Fruit fly (Drosophila melanogaster) whole organism, embryonic: Measurements from ENCODE around the gene ato.

Experiments used
- Atf6 ChIP-seq: fragments of 200-800 bp; sonication (Bioruptor generic); IDR thresholded peaks from 2 replicates; pipeline ENCODE4 v1.3.6; 2022; ENCODE audit warnings: missing biosample characterization, missing genetic modification characterization
- CG11247 ChIP-seq: fragments of 200-800 bp; sonication (Bioruptor generic); IDR thresholded peaks from 2 replicates; pipeline ENCODE4 v1.3.6; 2022; ENCODE audit warnings: missing biosample characterization, missing genetic modification characterization
- CG12104 ChIP-seq: fragments of 200-800 bp; sonication (Bioruptor generic); optimal IDR thresholded peaks from 3 replicates; lab custom pipeline; 2016; ENCODE audit warnings: missing biosample characterization, missing genetic modification characterization
- CG14050 ChIP-seq: fragments of 200-800 bp; sonication (Bioruptor generic); IDR thresholded peaks from 3 replicates; pipeline ENCODE4 v1.3.6; 2022; ENCODE audit warnings: missing biosample characterization, missing genetic modification characterization
- CG14710 ChIP-seq: fragments of 200-800 bp; sonication (Bioruptor generic); optimal IDR thresholded peaks from 3 replicates; lab custom pipeline; 2019; ENCODE audit warnings: missing biosample characterization, mild to moderate bottlenecking, missing genetic modification characterization, moderate library complexity
- CG15479 ChIP-seq: fragments of 200-800 bp; sonication (Bioruptor generic); optimal IDR thresholded peaks from 3 replicates; lab custom pipeline; 2019; ENCODE audit warnings: missing biosample characterization, mild to moderate bottlenecking, missing genetic modification characterization, moderate library complexity
- CG1647 ChIP-seq: fragments of 200-800 bp; sonication (Bioruptor generic); optimal IDR thresholded peaks from 3 replicates; lab custom pipeline; 2016; ENCODE audit warnings: missing biosample characterization, missing genetic modification characterization
- CG17802 ChIP-seq: fragments of 200-800 bp; sonication (Bioruptor generic); optimal IDR thresholded peaks from 2 replicates; lab custom pipeline; 2018; ENCODE audit warnings: missing biosample characterization, mild to moderate bottlenecking, missing genetic modification characterization, moderate library complexity
- CG17829 ChIP-seq: fragments of 200-800 bp; optimal IDR thresholded peaks from 2 replicates; lab custom pipeline; 2019; ENCODE audit warnings: missing biosample characterization, mild to moderate bottlenecking, missing genetic modification characterization, moderate library complexity
- CG18619 ChIP-seq: fragments of 200-800 bp; sonication (Bioruptor generic); optimal IDR thresholded peaks from 3 replicates; lab custom pipeline; 2017; ENCODE audit warnings: missing biosample characterization, mild to moderate bottlenecking, missing genetic modification characterization
- CG30403 ChIP-seq: fragments of 200-800 bp; sonication (Bioruptor generic); optimal IDR thresholded peaks from 3 replicates; lab custom pipeline; 2016; ENCODE audit warnings: missing biosample characterization, missing genetic modification characterization
- CG31224 ChIP-seq: fragments of 200-800 bp; sonication (Bioruptor generic); IDR thresholded peaks from 2 replicates; pipeline ENCODE4 v1.3.6; 2022; ENCODE audit warnings: missing biosample characterization, missing genetic modification characterization
- CG32532 ChIP-seq: fragments of 200-800 bp; sonication (Bioruptor generic); IDR thresholded peaks from 2 replicates; pipeline ENCODE4 v1.3.6; 2022; ENCODE audit warnings: missing biosample characterization, missing genetic modification characterization
- CG32767 ChIP-seq: fragments of 200-800 bp; sonication (Bioruptor generic); IDR thresholded peaks from 2 replicates; pipeline ENCODE4 v1.3.6; 2022; ENCODE audit warnings: missing biosample characterization, missing genetic modification characterization
- CG3281 ChIP-seq: fragments of 200-800 bp; sonication (Bioruptor generic); optimal IDR thresholded peaks from 3 replicates; lab custom pipeline; 2017; ENCODE audit warnings: missing biosample characterization, mild to moderate bottlenecking, missing genetic modification characterization
- CG4360 ChIP-seq: fragments of 200-800 bp; sonication (Bioruptor generic); IDR thresholded peaks from 2 replicates; pipeline ENCODE4 v1.3.6; 2022; ENCODE audit warnings: missing biosample characterization, missing genetic modification characterization
- CG43689 ChIP-seq: fragments of 200-800 bp; sonication (Bioruptor generic); IDR thresholded peaks from 2 replicates; pipeline ENCODE4 v1.3.6; 2022; ENCODE audit warnings: missing biosample characterization, missing genetic modification characterization
- CG7271 ChIP-seq: fragments of 200-800 bp; sonication (Bioruptor generic); optimal IDR thresholded peaks from 2 replicates; lab custom pipeline; 2018; ENCODE audit warnings: missing biosample characterization, mild to moderate bottlenecking, missing genetic modification characterization, moderate library complexity
- CG8388 ChIP-seq: fragments of 200-800 bp; sonication (Bioruptor generic); optimal IDR thresholded peaks from 2 replicates; lab custom pipeline; 2019; ENCODE audit warnings: missing biosample characterization, mild to moderate bottlenecking, missing genetic modification characterization, moderate library complexity
- CG9727 ChIP-seq: fragments of 200-800 bp; sonication (Bioruptor generic); optimal IDR thresholded peaks from 3 replicates; lab custom pipeline; 2017; ENCODE audit warnings: missing biosample characterization, mild to moderate bottlenecking, missing genetic modification characterization
- CHES-1-like ChIP-seq: fragments of 200-800 bp; sonication (Bioruptor generic); optimal IDR thresholded peaks from 2 replicates; lab custom pipeline; 2016; ENCODE audit warnings: missing biosample characterization, missing genetic modification characterization
- Camta ChIP-seq: fragments of 200-800 bp; sonication (Bioruptor generic); optimal IDR thresholded peaks from 2 replicates; lab custom pipeline; 2016; ENCODE audit warnings: missing biosample characterization, missing genetic modification characterization
- CrebB ChIP-seq: fragments of 200-800 bp; sonication (Bioruptor generic); optimal IDR thresholded peaks from 3 replicates; lab custom pipeline; 2018; ENCODE audit warnings: missing biosample characterization, mild to moderate bottlenecking, missing genetic modification characterization
- Dad ChIP-seq: fragments of 200-800 bp; sonication (Bioruptor generic); optimal IDR thresholded peaks from 3 replicates; lab custom pipeline; 2016; ENCODE audit warnings: missing biosample characterization, missing genetic modification characterization
- Deaf1 ChIP-seq: fragments of 200-800 bp; optimal IDR thresholded peaks from 3 replicates; lab custom pipeline; 2019; ENCODE audit warnings: missing biosample characterization, mild to moderate bottlenecking, missing genetic modification characterization, moderate library complexity
- Dll ChIP-seq: fragments of 200-800 bp; sonication (Bioruptor generic); IDR thresholded peaks from 4 replicates; pipeline ENCODE4 v1.3.6; 2022; ENCODE audit warnings: missing biosample characterization, missing genetic modification characterization; ENCODE audit not compliant: partially characterized antibody
- E2f2 ChIP-seq: fragments of 200-800 bp; sonication (Bioruptor generic); IDR thresholded peaks from 2 replicates; pipeline ENCODE4 v1.3.6; 2022; ENCODE audit warnings: missing biosample characterization, missing genetic modification characterization
- Ets65A ChIP-seq: fragments of 200-800 bp; sonication (Bioruptor generic); peaks from one replicate; lab custom pipeline; 2016; ENCODE audit warnings: missing biosample characterization, missing genetic modification characterization
- MBD-R2 ChIP-seq: fragments of 200-800 bp; sonication (Bioruptor generic); IDR thresholded peaks from 2 replicates; pipeline ENCODE4 v1.3.6; 2022; ENCODE audit warnings: missing biosample characterization, missing genetic modification characterization
- Med ChIP-seq: fragments of 200-800 bp; sonication (Bioruptor generic); peaks from one replicate; lab custom pipeline; 2016; ENCODE audit warnings: missing biosample characterization, missing genetic modification characterization, mild to moderate bottlenecking, inconsistent platforms, moderate library complexity
- Rx ChIP-seq: fragments of 200-800 bp; sonication (Bioruptor generic); IDR thresholded peaks from 2 replicates; pipeline ENCODE4 v1.3.6; 2022; ENCODE audit warnings: missing biosample characterization, missing genetic modification characterization
- Spps ChIP-seq: fragments of 200-800 bp; sonication (Bioruptor generic); optimal IDR thresholded peaks from 2 replicates; lab custom pipeline; 2018; ENCODE audit warnings: missing biosample characterization, mild to moderate bottlenecking, missing genetic modification characterization
- Vsx1 ChIP-seq: fragments of 200-800 bp; sonication (Bioruptor generic); optimal IDR thresholded peaks from 2 replicates; lab custom pipeline; 2017; ENCODE audit warnings: missing biosample characterization, mild to moderate bottlenecking, missing genetic modification characterization, missing genetic modification reagents
- crc ChIP-seq: fragments of 200-800 bp; sonication (Bioruptor generic); optimal IDR thresholded peaks from 2 replicates; lab custom pipeline; 2016; ENCODE audit warnings: missing biosample characterization, missing genetic modification characterization
- eve ChIP-seq, 2 experiments: fragments of >200 bp; optimal IDR thresholded peaks; 2 replicates each; lab custom pipeline; 2017; ENCODE audit warnings: missing biosample characterization in 2 of 2, missing genetic modification characterization in 2 of 2
- hbn ChIP-seq: fragments of 200-800 bp; sonication (Bioruptor generic); IDR thresholded peaks from 2 replicates; pipeline ENCODE4 v1.3.6; 2022; ENCODE audit warnings: missing biosample characterization, missing genetic modification characterization; ENCODE audit not compliant: partially characterized antibody
- ind ChIP-seq: fragments of 200-800 bp; sonication (Bioruptor generic); optimal IDR thresholded peaks from 3 replicates; lab custom pipeline; 2016; ENCODE audit warnings: missing biosample characterization, missing genetic modification characterization
- kah ChIP-seq: fragments of 200-800 bp; sonication (Bioruptor generic); optimal IDR thresholded peaks from 2 replicates; lab custom pipeline; 2018; ENCODE audit warnings: missing biosample characterization, mild to moderate bottlenecking, missing genetic modification characterization
- ken ChIP-seq: fragments of 200-800 bp; sonication (Bioruptor generic); IDR thresholded peaks from 3 replicates; pipeline ENCODE4 v1.3.6; 2022; ENCODE audit warnings: missing biosample characterization, missing genetic modification characterization
- lov ChIP-seq, 2 experiments: fragments of 200-800 bp in 1 of 2; fragments of >200 bp in 1 of 2; sonication (Bioruptor generic) in 1 of 2; IDR thresholded peaks in 1 of 2; optimal IDR thresholded peaks in 1 of 2; 2 replicates in 1 of 2; 3 replicates in 1 of 2; pipeline versions ENCODE4 v1.3.6 to Lab custom; 2017 to 2022; ENCODE audit warnings: missing biosample characterization in 1 of 2, missing genetic modification characterization in 1 of 2
- pan ChIP-seq, 4 experiments: fragments of >200 bp in 3 of 4; fragments of 200-800 bp in 1 of 4; sonication (Bioruptor generic) in 1 of 4; optimal IDR thresholded peaks in 3 of 4; IDR thresholded peaks in 1 of 4; 2 replicates each; pipeline versions ENCODE4 v1.3.6 to Lab custom; 2017 to 2022; ENCODE audit warnings: missing biosample characterization in 2 of 4, missing genetic modification characterization in 2 of 4, mixed read lengths in 1 of 4
- pb ChIP-seq: fragments of 200-800 bp; sonication (Bioruptor generic); optimal IDR thresholded peaks from 3 replicates; lab custom pipeline; 2016; ENCODE audit warnings: missing biosample characterization, missing genetic modification characterization
- pzg ChIP-seq: fragments of 200-800 bp; sonication (Bioruptor generic); optimal IDR thresholded peaks from 3 replicates; lab custom pipeline; 2018; ENCODE audit warnings: missing biosample characterization, mild to moderate bottlenecking, missing genetic modification characterization, moderate library complexity
- ro ChIP-seq: fragments of 200-800 bp; sonication (Bioruptor generic); IDR thresholded peaks from 2 replicates; pipeline ENCODE4 v1.3.6; 2022; ENCODE audit warnings: missing biosample characterization, missing genetic modification characterization
- seq ChIP-seq: fragments of 200-800 bp; sonication (Bioruptor generic); IDR thresholded peaks from 2 replicates; pipeline ENCODE4 v1.3.6; 2022; ENCODE audit warnings: missing biosample characterization, missing genetic modification characterization
- sisA ChIP-seq: fragments of 200-800 bp; sonication (Bioruptor generic); IDR thresholded peaks from 2 replicates; pipeline ENCODE4 v1.3.6; 2022; ENCODE audit warnings: missing biosample characterization, missing genetic modification characterization
- trem ChIP-seq: fragments of 200-800 bp; optimal IDR thresholded peaks from 3 replicates; lab custom pipeline; 2019; ENCODE audit warnings: missing biosample characterization, mild to moderate bottlenecking, missing genetic modification characterization, moderate library complexity
- yki ChIP-seq: fragments of >200 bp; optimal IDR thresholded peaks from 3 replicates; lab custom pipeline; 2018
- zen2 ChIP-seq: fragments of 200-800 bp; sonication (Bioruptor generic); IDR thresholded peaks from 3 replicates; pipeline ENCODE4 v1.3.6; 2022; ENCODE audit warnings: missing biosample characterization, missing genetic modification characterization; ENCODE audit not compliant: partially characterized antibody
- zfh2 ChIP-seq: fragments of 200-800 bp; sonication (Bioruptor generic); optimal IDR thresholded peaks from 2 replicates; lab custom pipeline; 2016; ENCODE audit warnings: missing biosample characterization, missing genetic modification characterization

Gene ato

DNA sequence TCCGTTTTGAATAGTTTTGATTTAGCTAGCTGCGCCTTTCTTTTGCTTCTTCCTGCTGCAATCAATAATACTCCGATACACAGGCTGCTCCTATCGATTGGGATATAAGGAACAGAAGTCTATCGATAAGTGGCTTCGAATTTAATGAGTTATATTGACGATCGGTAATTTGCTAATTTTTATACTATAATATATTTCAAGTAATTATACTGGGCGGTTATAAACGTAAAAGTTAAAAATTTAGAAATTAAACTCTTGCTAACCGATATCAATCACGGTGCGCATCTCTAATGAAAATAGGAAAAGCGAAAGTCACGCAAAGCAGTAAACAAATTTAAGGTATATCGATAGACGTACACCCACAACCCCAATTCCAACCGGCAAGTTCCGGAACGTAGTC is 34.1 kb upstream of the ato start, which contains the start of the genes CG9636, CG18749 and CG33722 (continued):
- TF ChIP-seq CG31224 (no peak), CHES-1-like (GFP tag; lab: Kevin White, UChicago) (peak; percentile 48), kah (GFP tag; lab: Kevin White, UChicago) (no peak), eve (GFP tag; optimal IDR thresholded peaks at IDR 0.05; lab: Kevin White, UChicago) (no peak), seq (GFP tag; lab: Robert Waterston, UW) (no peak; the same call in 1 of the 2 replicates), CG9727 (peak; percentile 76), MBD-R2 (GFP tag; lab: Robert Waterston, UW) (peak; percentile 88), yki (lab: Kevin White, UChicago) (no peak), Vsx1 (GFP tag; lab: Kevin White, UChicago) (peak; percentile 7), pzg (GFP tag; lab: Kevin White, UChicago) (peak; percentile 61), Rx (GFP tag; lab: Robert Waterston, UW) (0 out of 2 replicates have a peak, but pooled peaks have one; percentile 13), ro (GFP tag; lab: Robert Waterston, UW) (no peak), Atf6 (peak; percentile 27; the same call in 1 of the 2 replicates), CG14050 (no peak; the same call in 2 of the 3 replicates), CG8388 (GFP tag; lab: Kevin White, UChicago) (peak; percentile 72), Dad (peak; percentile 53), E2f2 (GFP tag; lab: Robert Waterston, UW) (peak; percentile 64), CG12104 (GFP tag; lab: Kevin White, UChicago) (peak; percentile 50), trem (tag; lab: Kevin White, UChicago) (peak; percentile 86), hbn (peak; percentile 97), CG11247 (peak; percentile 61; the same call in 1 of the 2 replicates), CG32532 (GFP tag; lab: Robert Waterston, UW) (peak; percentile 77), CG30403 (peak; percentile 86), CG14710 (peak; percentile 87), lov (optimal IDR thresholded peaks at IDR 0.05; lab: Kevin White, UChicago) (no peak), lov (GFP tag; IDR thresholded peaks at IDR 0.05; lab: Robert Waterston, UW) (no peak), CrebB (tag; lab: Kevin White, UChicago) (no peak), CG1647 (GFP tag; lab: Kevin White, UChicago) (no peak), CG7271 (peak; percentile 61), ind (GFP tag; lab: Kevin White, UChicago) (peak; percentile 71), pan (optimal IDR thresholded peaks at IDR 0.05; lab: Kevin White, UChicago) (no peak), pan (GFP tag; optimal IDR thresholded peaks at IDR 0.05 in 1 of 2, IDR thresholded peaks at IDR 0.05 in 1 of 2) (peak in 1 of 2 experiments; percentile 66), Dll (GFP tag; lab: Robert Waterston, UW) (peak; percentile 99), CG4360 (GFP tag; lab: Robert Waterston, UW) (0 out of 2 replicates have a peak, but pooled peaks have one; percentile 12), CG32767 (GFP tag; lab: Robert Waterston, UW) (no peak), sisA (peak; percentile 61), ken (GFP tag; lab: Robert Waterston, UW) (0 out of 3 replicates have a peak, but pooled peaks have one; percentile 42), Ets65A (peak; percentile 46), CG17802 (tag; lab: Kevin White, UChicago) (peak; percentile 38), crc (no peak), zen2 (GFP tag; lab: Robert Waterston, UW) (peak; percentile 92), CG3281 (GFP tag; lab: Kevin White, UChicago) (peak; percentile 60), zfh2 (peak; percentile 41), CG15479 (GFP tag; lab: Kevin White, UChicago) (no peak), CG17829 (peak; percentile 82), Spps (tag; lab: Kevin White, UChicago) (peak; percentile 64), Deaf1 (tag; lab: Kevin White, UChicago) (peak; percentile 37), CG43689 (GFP tag; lab: Robert Waterston, UW) (no peak), pb (GFP tag; lab: Kevin White, UChicago) (no peak), Camta (peak; percentile 24), CG18619 (peak; percentile 46), Med (GFP tag; lab: Kevin White, UChicago) (peak; percentile 84)
